Fruit fly (Drosophila melanogaster) whole organism, embryonic: ENCODE data around the gene ps.

Experiments
- CG11247 ChIP-seq: fragments of 200-800 bp; sonication (Bioruptor generic); IDR thresholded peaks from 2 replicates; pipeline ENCODE4 v1.3.6; 2022; ENCODE audit warnings: missing biosample characterization, missing genetic modification characterization
- CG11398 ChIP-seq: fragments of 200-800 bp; sonication (Bioruptor generic); optimal IDR thresholded peaks from 2 replicates; lab custom pipeline; 2016; ENCODE audit warnings: missing biosample characterization, missing genetic modification characterization
- CG11456 ChIP-seq: fragments of 200-800 bp; sonication (Bioruptor generic); IDR thresholded peaks from 3 replicates; pipeline ENCODE4 v1.3.6; 2022; ENCODE audit warnings: missing biosample characterization, missing genetic modification characterization
- CG11504 ChIP-seq: fragments of 200-800 bp; sonication (Bioruptor generic); optimal IDR thresholded peaks from 3 replicates; lab custom pipeline; 2019; ENCODE audit warnings: missing biosample characterization, mild to moderate bottlenecking, missing genetic modification characterization, moderate library complexity
- CG11560 ChIP-seq: fragments of 200-800 bp; sonication (Bioruptor generic); IDR thresholded peaks from 3 replicates; pipeline ENCODE4 v1.3.6; 2022; ENCODE audit warnings: missing biosample characterization, missing genetic modification characterization
- CG12391 ChIP-seq: fragments of 200-800 bp; sonication (Bioruptor generic); optimal IDR thresholded peaks from 3 replicates; lab custom pipeline; 2018; ENCODE audit warnings: missing biosample characterization, mild to moderate bottlenecking, missing genetic modification characterization, moderate library complexity
- CG12659 ChIP-seq: fragments of 200-800 bp; sonication (Bioruptor generic); optimal IDR thresholded peaks from 3 replicates; lab custom pipeline; 2017; ENCODE audit warnings: mild to moderate bottlenecking, missing biosample characterization, missing genetic modification reagents, missing genetic modification characterization
- CG12769 ChIP-seq: fragments of 200-800 bp; sonication (Bioruptor generic); optimal IDR thresholded peaks from 2 replicates; lab custom pipeline; 2019; ENCODE audit warnings: missing biosample characterization, mild to moderate bottlenecking, missing genetic modification characterization, moderate library complexity
- CG15479 ChIP-seq: fragments of 200-800 bp; sonication (Bioruptor generic); optimal IDR thresholded peaks from 3 replicates; lab custom pipeline; 2019; ENCODE audit warnings: missing biosample characterization, mild to moderate bottlenecking, missing genetic modification characterization, moderate library complexity
- CG15514 ChIP-seq: fragments of 200-800 bp; sonication (Bioruptor generic); optimal IDR thresholded peaks from 3 replicates; lab custom pipeline; 2017; ENCODE audit warnings: missing biosample characterization, missing genetic modification characterization, mild to moderate bottlenecking, moderate library complexity, missing genetic modification reagents
- CG17359 ChIP-seq: fragments of 200-800 bp; sonication (Bioruptor generic); optimal IDR thresholded peaks from 3 replicates; lab custom pipeline; 2018; ENCODE audit warnings: missing biosample characterization, mild to moderate bottlenecking, missing genetic modification characterization, moderate library complexity
- CG4404 ChIP-seq: fragments of 200-800 bp; sonication (Bioruptor generic); IDR thresholded peaks from 2 replicates; pipeline ENCODE4 v1.3.6; 2022; ENCODE audit warnings: missing biosample characterization, missing genetic modification characterization
- CG6689 ChIP-seq: fragments of 200-800 bp; sonication (Bioruptor generic); IDR thresholded peaks from 2 replicates; pipeline ENCODE4 v1.3.6; 2022; ENCODE audit warnings: missing biosample characterization, missing genetic modification characterization
- CG7372 ChIP-seq: fragments of 200-800 bp; sonication (Bioruptor generic); IDR thresholded peaks from 2 replicates; pipeline ENCODE4 v1.3.6; 2022; ENCODE audit warnings: missing biosample characterization, missing genetic modification characterization
- CG7963 ChIP-seq: fragments of 200-800 bp; sonication (Bioruptor generic); IDR thresholded peaks from 3 replicates; pipeline ENCODE4 v1.3.6; 2022; ENCODE audit warnings: missing biosample characterization, missing genetic modification characterization; ENCODE audit not compliant: partially characterized antibody
- CG8359 ChIP-seq: fragments of 200-800 bp; sonication (Bioruptor generic); optimal IDR thresholded peaks from 2 replicates; lab custom pipeline; 2017; ENCODE audit warnings: missing biosample characterization, mild to moderate bottlenecking, missing genetic modification characterization, borderline replicate concordance
- CG8388 ChIP-seq: fragments of 200-800 bp; sonication (Bioruptor generic); optimal IDR thresholded peaks from 2 replicates; lab custom pipeline; 2019; ENCODE audit warnings: missing biosample characterization, mild to moderate bottlenecking, missing genetic modification characterization, moderate library complexity
- Doc3 ChIP-seq: fragments of 200-800 bp; sonication (Bioruptor generic); IDR thresholded peaks from 3 replicates; pipeline ENCODE4 v1.3.6; 2022; ENCODE audit warnings: missing biosample characterization, missing genetic modification characterization; ENCODE audit not compliant: partially characterized antibody
- Fer2 ChIP-seq: fragments of 200-800 bp; sonication (Bioruptor generic); optimal IDR thresholded peaks from 2 replicates; lab custom pipeline; 2018; ENCODE audit warnings: missing biosample characterization, mild to moderate bottlenecking, missing genetic modification characterization, moderate library complexity
- GATAe ChIP-seq: fragments of 200-800 bp; sonication (Bioruptor generic); conservative IDR thresholded peaks from 2 replicates; pipeline ENCODE4 v1.3.6; 2022; ENCODE audit warnings: missing biosample characterization, missing genetic modification characterization
- HLH54F ChIP-seq: fragments of 200-800 bp; sonication (Bioruptor generic); optimal IDR thresholded peaks from 3 replicates; lab custom pipeline; 2016; ENCODE audit warnings: missing biosample characterization, missing genetic modification characterization
- HmgD ChIP-seq: fragments of 200-800 bp; sonication (Bioruptor generic); optimal IDR thresholded peaks from 3 replicates; lab custom pipeline; 2016; ENCODE audit warnings: missing biosample characterization, missing genetic modification characterization
- Hr39 ChIP-seq: fragments of >200 bp; optimal IDR thresholded peaks from 2 replicates; lab custom pipeline; 2017
- Hr51 ChIP-seq, 2 experiments: fragments of 200-800 bp; sonication (Bioruptor generic); optimal IDR thresholded peaks; 2 replicates in 1 of 2; 3 replicates in 1 of 2; lab custom pipeline; 2016 to 2018; ENCODE audit warnings: missing biosample characterization in 2 of 2, missing genetic modification characterization in 2 of 2, mild to moderate bottlenecking in 1 of 2, moderate library complexity in 1 of 2
- Jarid2 ChIP-seq: fragments of 200-800 bp; sonication (Bioruptor generic); optimal IDR thresholded peaks from 3 replicates; lab custom pipeline; 2017; ENCODE audit warnings: mild to moderate bottlenecking, missing biosample characterization, missing genetic modification reagents, missing genetic modification characterization
- MBD-R2 ChIP-seq: fragments of 200-800 bp; sonication (Bioruptor generic); IDR thresholded peaks from 2 replicates; pipeline ENCODE4 v1.3.6; 2022; ENCODE audit warnings: missing biosample characterization, missing genetic modification characterization
- Mad ChIP-seq: fragments of 200-800 bp; sonication (Bioruptor generic); optimal IDR thresholded peaks from 2 replicates; lab custom pipeline; 2016; ENCODE audit warnings: missing biosample characterization, missing genetic modification characterization
- Mrtf ChIP-seq: fragments of 200-800 bp; sonication (Bioruptor generic); IDR thresholded peaks from 3 replicates; pipeline ENCODE4 v1.3.6; 2022; ENCODE audit warnings: missing biosample characterization, missing genetic modification characterization
- Side ChIP-seq: fragments of 200-800 bp; sonication (Bioruptor generic); optimal IDR thresholded peaks from 2 replicates; lab custom pipeline; 2016; ENCODE audit warnings: missing biosample characterization, missing genetic modification characterization
- Six4 ChIP-seq: fragments of 200-800 bp; sonication (Bioruptor generic); optimal IDR thresholded peaks from 2 replicates; lab custom pipeline; 2016; ENCODE audit warnings: missing biosample characterization, missing genetic modification characterization
- Vsx1 ChIP-seq: fragments of 200-800 bp; sonication (Bioruptor generic); optimal IDR thresholded peaks from 2 replicates; lab custom pipeline; 2017; ENCODE audit warnings: missing biosample characterization, mild to moderate bottlenecking, missing genetic modification characterization, missing genetic modification reagents
- ap ChIP-seq: fragments of 200-800 bp; sonication (Bioruptor generic); IDR thresholded peaks from 2 replicates; pipeline ENCODE4 v1.3.6; 2022; ENCODE audit warnings: missing biosample characterization, missing genetic modification characterization
- bcd ChIP-seq: fragments of 200-800 bp; sonication (Bioruptor generic); optimal IDR thresholded peaks from 2 replicates; lab custom pipeline; 2017; ENCODE audit warnings: missing biosample characterization, mild to moderate bottlenecking, missing genetic modification characterization
- crol ChIP-seq: fragments of 200-800 bp; sonication (Bioruptor generic); IDR thresholded peaks from 2 replicates; pipeline ENCODE4 v1.3.6; 2022; ENCODE audit warnings: missing biosample characterization, missing genetic modification characterization
- dmrt11E ChIP-seq: fragments of 200-800 bp; sonication (Bioruptor generic); optimal IDR thresholded peaks from 3 replicates; lab custom pipeline; 2018; ENCODE audit warnings: missing biosample characterization, mild to moderate bottlenecking, missing genetic modification characterization, moderate library complexity
- emc ChIP-seq: fragments of 200-800 bp; sonication (Bioruptor generic); optimal IDR thresholded peaks from 2 replicates; lab custom pipeline; 2016; ENCODE audit warnings: missing biosample characterization, missing genetic modification characterization
- en ChIP-seq: fragments of 200-800 bp; sonication (Bioruptor generic); optimal IDR thresholded peaks from 2 replicates; lab custom pipeline; 2016; ENCODE audit warnings: missing biosample characterization, missing genetic modification characterization
- ham ChIP-seq: fragments of 200-800 bp; sonication (Bioruptor generic); IDR thresholded peaks from 2 replicates; pipeline ENCODE4 v1.3.6; 2022; ENCODE audit warnings: missing biosample characterization, missing genetic modification characterization
- hth ChIP-seq: fragments of >200 bp; optimal IDR thresholded peaks from 2 replicates; lab custom pipeline; 2017; ENCODE audit warnings: inconsistent platforms
- ind ChIP-seq: fragments of 200-800 bp; sonication (Bioruptor generic); optimal IDR thresholded peaks from 3 replicates; lab custom pipeline; 2016; ENCODE audit warnings: missing biosample characterization, missing genetic modification characterization
- jigr1 ChIP-seq: fragments of 200-800 bp; sonication (Bioruptor generic); IDR thresholded peaks from 3 replicates; pipeline ENCODE4 v1.3.6; 2022; ENCODE audit warnings: missing biosample characterization, missing genetic modification characterization
- mam ChIP-seq: fragments of 200-800 bp; sonication (Bioruptor generic); optimal IDR thresholded peaks from 3 replicates; lab custom pipeline; 2016; ENCODE audit warnings: missing biosample characterization, missing genetic modification characterization
- otp ChIP-seq: fragments of 200-800 bp; sonication (Bioruptor generic); IDR thresholded peaks from 3 replicates; pipeline ENCODE4, ENCODE4 v1.3.6; 2022; ENCODE audit warnings: missing biosample characterization, missing genetic modification characterization
- peb ChIP-seq: fragments of 200-800 bp; sonication (Bioruptor generic); IDR thresholded peaks from 2 replicates; pipeline ENCODE4 v1.3.6; 2022; ENCODE audit warnings: missing biosample characterization, missing genetic modification characterization
- ranshi ChIP-seq: fragments of 200-800 bp; sonication (Bioruptor generic); IDR thresholded peaks from 2 replicates; pipeline ENCODE4 v1.3.6; 2022; ENCODE audit warnings: missing biosample characterization, missing genetic modification characterization
- rib ChIP-seq: fragments of 200-800 bp; sonication (Bioruptor generic); IDR thresholded peaks from 2 replicates; pipeline ENCODE4 v1.3.6; 2022; ENCODE audit warnings: missing biosample characterization, missing genetic modification characterization
- tin ChIP-seq: fragments of 200-800 bp; sonication (Bioruptor generic); optimal IDR thresholded peaks from 3 replicates; lab custom pipeline; 2016; ENCODE audit warnings: missing biosample characterization, missing genetic modification characterization
- tup ChIP-seq: fragments of 200-800 bp; sonication (Bioruptor generic); optimal IDR thresholded peaks from 2 replicates; lab custom pipeline; 2016; ENCODE audit warnings: missing biosample characterization, mild to moderate bottlenecking, missing genetic modification characterization, moderate library complexity
- twi ChIP-seq: fragments of 200-800 bp; optimal IDR thresholded peaks from 2 replicates; lab custom pipeline; 2019; ENCODE audit warnings: missing biosample characterization, mild to moderate bottlenecking, missing genetic modification characterization, moderate library complexity
- tx ChIP-seq: fragments of 200-800 bp; sonication (Bioruptor generic); optimal IDR thresholded peaks from 2 replicates; lab custom pipeline; 2016; ENCODE audit warnings: missing biosample characterization, missing genetic modification characterization
- wor ChIP-seq: fragments of 200-800 bp; sonication (Bioruptor generic); IDR thresholded peaks from 2 replicates; pipeline ENCODE4 v1.3.6; 2022; ENCODE audit warnings: missing biosample characterization, missing genetic modification characterization
- yki ChIP-seq: fragments of >200 bp; optimal IDR thresholded peaks from 3 replicates; lab custom pipeline; 2018

The ps gene

dm6 chr3R:9404104-9404512 is 13.6 kb upstream of the ps start, which contains the start of the genes CG9356, BBIP1 and CG8135 (continued):
- TF ChIP-seq ranshi (GFP tag; lab: Robert Waterston, UW) (peak; percentile 59), ap (GFP tag; lab: Robert Waterston, UW) (no peak), Six4 (peak; percentile 75), Jarid2 (GFP tag; lab: Kevin White, UChicago) (no peak), tin (GFP tag; lab: Kevin White, UChicago) (peak; percentile 79), rib (GFP tag; lab: Robert Waterston, UW) (no peak), jigr1 (no peak), Mad (GFP tag; lab: Kevin White, UChicago) (peak; percentile 87), ham (no peak), mam (GFP tag; lab: Kevin White, UChicago) (peak; percentile 86), crol (GFP tag; lab: Robert Waterston, UW) (no peak), CG11247 (GFP tag; lab: Robert Waterston, UW) (peak; percentile 54; the same call in 1 of the 2 replicates), HLH54F (GFP tag; lab: Kevin White, UChicago) (peak; percentile 87), Mrtf (no peak), CG12769 (tag; lab: Kevin White, UChicago) (no peak), peb (GFP tag; lab: Robert Waterston, UW) (no peak), CG15514 (GFP tag; lab: Kevin White, UChicago) (peak; percentile 91), CG15479 (GFP tag; lab: Kevin White, UChicago) (no peak), Hr51 (GFP tag; optimal IDR thresholded peaks at IDR 0.05; lab: Kevin White, UChicago) (peak in 1 of 2 experiments; percentile 82), twi (tag; lab: Kevin White, UChicago) (peak; percentile 36), CG7963 (GFP tag; lab: Robert Waterston, UW) (no peak), Hr39 (no peak), CG7372 (peak; percentile 44), CG4404 (GFP tag; lab: Robert Waterston, UW) (peak; percentile 37; the same call in 1 of the 2 replicates), CG8359 (GFP tag; lab: Kevin White, UChicago) (no peak), MBD-R2 (GFP tag; lab: Robert Waterston, UW) (peak; percentile 95), en (peak; percentile 73), Side (GFP tag; lab: Kevin White, UChicago) (peak; percentile 80), bcd (GFP tag; lab: Kevin White, UChicago) (no peak), CG6689 (peak; percentile 67), Doc3 (GFP tag; lab: Robert Waterston, UW) (no peak), Vsx1 (GFP tag; lab: Kevin White, UChicago) (no peak), ind (GFP tag; lab: Kevin White, UChicago) (peak; percentile 85), yki (lab: Kevin White, UChicago) (no peak), CG11504 (tag; lab: Kevin White, UChicago) (no peak), dmrt11E (tag; lab: Kevin White, UChicago) (peak; percentile 60), otp (GFP tag; lab: Robert Waterston, UW) (peak; percentile 57; the same call in 1 of the 3 replicates), CG12391 (tag; lab: Kevin White, UChicago) (peak; percentile 87), CG11560 (tag; lab: Robert Waterston, UW) (no peak), CG12659 (GFP tag; lab: Kevin White, UChicago) (peak; percentile 88), tx (GFP tag; lab: Kevin White, UChicago) (peak; percentile 81), emc (GFP tag; lab: Kevin White, UChicago) (peak; percentile 56), wor (GFP tag; lab: Robert Waterston, UW) (peak; percentile 35; the same call in 1 of the 2 replicates), GATAe (GFP tag; lab: Robert Waterston, UW) (no peak), tup (GFP tag; lab: Kevin White, UChicago) (peak; percentile 75), HmgD (GFP tag; lab: Kevin White, UChicago) (peak; percentile 71), CG11456 (GFP tag; lab: Robert Waterston, UW) (peak; percentile 75), CG11398 (GFP tag; lab: Kevin White, UChicago) (peak; percentile 53), Fer2 (peak; percentile 44), hth (lab: Kevin White, UChicago) (no peak), CG8388 (no peak), CG17359 (tag; lab: Kevin White, UChicago) (peak; percentile 79)
